Fruit fly (Drosophila melanogaster): ENCODE data around the gene GluRIIE.
A peak's percentile ranks its signal among the peaks of the same experiment; 100 is the strongest.

Gene GluRIIE

DNA sequence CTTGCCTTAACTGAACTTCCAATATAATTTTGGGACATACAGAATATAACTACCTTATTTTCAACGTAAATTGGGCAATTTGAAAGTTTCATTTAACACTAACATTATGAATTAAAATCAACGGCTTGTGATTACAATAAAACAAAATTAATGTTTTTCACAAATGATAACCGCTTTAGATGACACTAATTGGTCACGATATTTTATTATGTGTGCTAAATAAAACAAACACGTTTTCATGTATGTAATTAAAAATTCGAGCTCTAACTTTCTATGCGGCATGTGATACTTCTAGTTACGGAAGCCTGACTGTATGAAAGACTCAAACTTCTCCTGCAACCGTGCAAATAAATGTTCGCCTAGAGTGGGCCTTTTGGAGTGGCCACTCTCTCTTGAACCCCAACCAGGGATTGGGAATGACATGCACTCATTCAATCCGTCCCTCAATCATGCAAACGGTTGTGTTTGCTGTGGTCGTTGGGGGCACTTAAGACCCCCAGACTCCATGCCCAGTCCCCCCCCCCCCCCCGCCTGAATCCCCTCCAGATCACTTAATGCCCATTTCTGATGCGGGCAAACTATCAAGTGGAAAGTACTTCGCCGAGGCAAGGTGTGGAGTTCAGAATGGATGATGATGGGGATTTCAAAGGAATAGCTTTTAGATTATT is 53.2 kb downstream of the GluRIIE start:
- TF ChIP-seq bab1 (GFP tag; optimal IDR thresholded peaks at IDR 0.05) (no peak), CG33017 (tag; optimal IDR thresholded peaks at IDR 0.05) (no peak), CG11617 (GFP tag; optimal IDR thresholded peaks at IDR 0.05) (no peak), cic (GFP tag; optimal IDR thresholded peaks at IDR 0.05) (no peak), ovo (GFP tag; optimal IDR thresholded peaks at IDR 0.05) (no peak), pad (GFP tag; optimal IDR thresholded peaks at IDR 0.05) (no peak), kay (GFP tag; ENCODE audit: borderline replicate concordance) (no peak), Clk (GFP tag; optimal IDR thresholded peaks at IDR 0.05) (no peak), CG1620 (GFP tag; optimal IDR thresholded peaks at IDR 0.05) (no peak), Hr96 (GFP tag; optimal IDR thresholded peaks at IDR 0.05) (no peak), CG7045 (GFP tag; optimal IDR thresholded peaks at IDR 0.05) (no peak), CG12768 (GFP tag; optimal IDR thresholded peaks at IDR 0.05) (no peak), Crg-1 (GFP tag; optimal IDR thresholded peaks at IDR 0.05) (no peak), CG14711 (tag; optimal IDR thresholded peaks at IDR 0.05) (no peak), CG5204 (GFP tag; optimal IDR thresholded peaks at IDR 0.05) (no peak), tj (GFP tag; optimal IDR thresholded peaks at IDR 0.05) (no peak)

DNA sequence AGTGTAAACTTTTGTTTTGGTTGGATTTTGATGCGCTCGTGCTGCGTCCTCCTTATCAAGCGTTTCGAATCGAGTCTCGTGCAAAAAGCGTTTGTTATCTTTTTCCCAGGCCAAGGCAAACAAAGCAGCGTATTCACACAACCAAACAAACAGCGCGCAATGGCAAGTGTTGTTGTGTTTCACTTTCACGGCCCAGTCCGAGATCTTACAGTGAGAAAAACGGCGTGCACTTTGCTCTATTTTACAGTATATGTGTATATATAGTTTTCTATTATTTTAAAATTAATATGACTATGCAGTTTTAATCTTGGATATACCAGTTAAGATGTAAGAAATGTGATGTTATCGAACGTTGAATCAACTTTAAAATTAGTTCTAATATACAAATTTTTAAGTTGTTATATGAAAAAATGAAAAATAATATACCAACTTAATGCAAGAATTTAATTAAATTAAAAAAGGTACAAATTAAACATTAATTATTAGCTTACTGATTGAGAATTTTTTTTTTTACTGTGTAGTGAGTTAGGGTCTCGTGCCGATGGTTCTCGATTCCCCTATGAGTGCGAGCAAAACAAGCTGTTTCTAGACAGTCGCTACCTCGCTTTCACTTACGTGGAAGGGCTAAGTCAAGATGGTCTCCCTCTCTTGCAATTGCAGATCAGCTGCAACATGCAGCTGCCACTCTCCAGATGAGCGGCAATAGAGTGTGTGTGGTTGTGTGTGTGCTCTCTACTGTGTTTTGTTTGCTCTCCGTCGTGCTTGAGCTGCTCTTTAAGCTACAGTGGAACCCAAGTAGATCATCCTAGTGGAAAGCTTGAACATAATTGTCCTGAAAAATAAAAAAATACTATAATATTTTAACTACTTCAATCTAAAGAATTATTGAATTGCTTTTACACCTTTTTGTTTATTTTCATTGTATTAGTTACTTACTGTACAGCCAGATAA is 54.0 kb downstream of the GluRIIE start:
- TF ChIP-seq CG11617 (GFP tag; optimal IDR thresholded peaks at IDR 0.05): peak; percentile 79
- no peak for TF ChIP-seq Mnt (GFP tag; optimal IDR thresholded peaks at IDR 0.05)
- no peak for TF ChIP-seq cnc (optimal IDR thresholded peaks at IDR 0.05)
- TF ChIP-seq Crg-1 (GFP tag; optimal IDR thresholded peaks at IDR 0.05): no peak
- TF ChIP-seq tj (GFP tag; optimal IDR thresholded peaks at IDR 0.05): peak; percentile 51
- TF ChIP-seq cic (GFP tag; optimal IDR thresholded peaks at IDR 0.05): no peak
- no peak for TF ChIP-seq Hr96 (GFP tag; optimal IDR thresholded peaks at IDR 0.05)
- peak; percentile 74 for TF ChIP-seq CG7045 (GFP tag; optimal IDR thresholded peaks at IDR 0.05)
- peak; percentile 86 for TF ChIP-seq CG14711 (tag; optimal IDR thresholded peaks at IDR 0.05)
- TF ChIP-seq Clk (GFP tag; optimal IDR thresholded peaks at IDR 0.05): peak; percentile 15
- peak; percentile 72 for TF ChIP-seq CG12768 (GFP tag; optimal IDR thresholded peaks at IDR 0.05)
- TF ChIP-seq bab1 (GFP tag; optimal IDR thresholded peaks at IDR 0.05): peak; percentile 87
- TF ChIP-seq kay (GFP tag; ENCODE audit: borderline replicate concordance): no peak
- TF ChIP-seq ovo (GFP tag; optimal IDR thresholded peaks at IDR 0.05): no peak
- peak; percentile 66 for TF ChIP-seq pad (GFP tag; optimal IDR thresholded peaks at IDR 0.05)
- no peak for TF ChIP-seq CG1620 (GFP tag; optimal IDR thresholded peaks at IDR 0.05)
- TF ChIP-seq toe (GFP tag; optimal IDR thresholded peaks at IDR 0.05): no peak
- TF ChIP-seq CG5204 (GFP tag; optimal IDR thresholded peaks at IDR 0.05): no peak
- peak; percentile 84 for TF ChIP-seq CG33017 (tag; optimal IDR thresholded peaks at IDR 0.05)
- TF ChIP-seq CG7101 (tag; optimal IDR thresholded peaks at IDR 0.05): peak; percentile 84
